Worm (Caenorhabditis elegans): ENCODE data around the gene K11C4.1.

K11C4.1 gene

ce11 chrV:6896700-6897099, at the start of gene K11C4.1:
K11C4.1 (plus strand) TSS chrV:6897000.
- no peak for TF ChIP-seq unc-62 (GFP tag; optimal IDR thresholded peaks at IDR 0.05)

- TF ChIP-seq unc-62 (GFP tag; optimal IDR thresholded peaks at IDR 0.05) = no peak
These were observed 42.1 kb upstream of the K11C4.1 start, which contains the start of gene gpa-10 for ce11 chrV:6854711-6855110. gpa-10 (minus strand) TSS chrV:6854811.

DNA sequence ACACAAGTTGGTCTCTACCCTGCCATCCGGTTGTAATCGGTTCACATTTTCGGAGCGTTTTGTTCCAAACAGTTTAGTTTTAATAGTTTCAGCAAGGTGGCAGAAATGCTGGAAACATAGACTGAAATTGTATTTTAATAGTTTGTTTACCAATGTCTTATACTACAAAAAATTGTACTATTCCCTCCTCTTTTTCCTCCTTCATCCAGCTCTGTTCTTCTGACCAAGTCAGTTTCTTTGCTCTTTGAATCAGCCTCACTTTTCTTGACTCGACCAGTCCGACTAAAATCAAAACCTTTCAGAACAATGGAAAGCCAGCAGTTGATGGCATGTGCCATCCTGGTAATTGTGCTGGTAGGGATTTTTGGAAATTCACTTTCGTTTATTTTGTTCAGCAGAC, 26.8 kb upstream of the K11C4.1 start, which contains the start of gene frpr-18:
Gene frpr-18 (plus strand): TSS at position 301 of the 400 bp plus-strand sequence.
- TF ChIP-seq unc-62 (GFP tag; optimal IDR thresholded peaks at IDR 0.05) = no peak

- no peak for TF ChIP-seq unc-62 (GFP tag; optimal IDR thresholded peaks at IDR 0.05)
These were observed 22.1 kb upstream of the K11C4.1 start for ce11 chrV:6874735-6875134.

- no peak for TF ChIP-seq unc-62 (GFP tag; optimal IDR thresholded peaks at IDR 0.05)
These were observed 21.0 kb upstream of the K11C4.1 start for ce11 chrV:6875795-6876194.

DNA sequence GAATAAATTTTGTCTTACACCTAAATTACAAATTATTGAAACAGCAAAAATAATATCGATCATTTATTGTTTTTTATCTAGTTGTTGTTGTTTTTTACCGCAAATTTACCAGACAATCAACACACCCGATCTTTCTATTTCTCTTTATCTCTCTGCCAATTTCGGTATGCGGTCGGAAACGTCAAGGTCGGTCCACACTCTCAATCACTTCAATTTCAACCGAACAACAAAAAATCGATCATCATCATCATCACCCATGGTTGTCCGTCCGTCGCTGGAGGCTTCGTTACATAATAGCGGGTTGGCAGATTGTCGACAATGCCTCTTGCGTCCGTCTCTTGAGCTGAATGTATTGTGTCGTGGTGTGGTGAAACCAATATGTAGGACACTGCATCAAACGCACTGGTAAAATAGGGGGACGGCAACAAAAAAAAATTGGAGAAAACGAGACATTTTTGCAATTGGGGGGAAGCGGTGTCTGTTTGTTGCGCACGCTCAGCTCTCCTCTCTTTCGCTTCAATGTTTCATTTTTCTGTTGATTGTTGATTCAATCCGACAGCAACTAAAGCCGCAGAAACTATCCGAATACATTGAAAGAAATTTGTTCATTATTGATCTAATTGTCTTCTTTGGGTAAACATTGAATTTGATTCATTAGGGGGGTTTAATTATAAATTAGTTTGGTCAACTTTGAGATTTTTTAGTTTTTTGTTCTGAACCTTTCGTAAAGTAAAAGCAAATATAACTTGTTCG, 19.9 kb upstream of the K11C4.1 start:
- TF ChIP-seq unc-62 (GFP tag; optimal IDR thresholded peaks at IDR 0.05) = no peak

DNA sequence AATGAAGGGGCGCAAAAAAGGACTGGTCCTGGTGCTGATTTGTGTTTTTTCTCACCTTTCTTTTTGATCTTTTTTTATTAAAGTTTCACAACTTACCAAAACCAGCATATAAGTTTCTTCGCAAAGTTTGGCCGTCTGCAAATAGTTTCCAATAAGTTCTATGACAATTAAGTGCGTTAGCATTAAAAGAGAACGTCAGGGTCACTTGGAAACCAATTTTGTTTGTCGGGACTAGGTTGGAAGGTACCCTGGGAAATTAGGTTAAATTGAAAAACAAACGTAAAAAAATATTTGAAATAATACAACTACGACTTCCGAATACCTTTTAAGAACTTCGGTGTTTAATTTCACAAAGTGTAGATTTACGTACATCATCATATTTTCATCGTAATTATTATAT, 18.2 kb upstream of the K11C4.1 start:
- no peak for TF ChIP-seq unc-62 (GFP tag; optimal IDR thresholded peaks at IDR 0.05)

DNA sequence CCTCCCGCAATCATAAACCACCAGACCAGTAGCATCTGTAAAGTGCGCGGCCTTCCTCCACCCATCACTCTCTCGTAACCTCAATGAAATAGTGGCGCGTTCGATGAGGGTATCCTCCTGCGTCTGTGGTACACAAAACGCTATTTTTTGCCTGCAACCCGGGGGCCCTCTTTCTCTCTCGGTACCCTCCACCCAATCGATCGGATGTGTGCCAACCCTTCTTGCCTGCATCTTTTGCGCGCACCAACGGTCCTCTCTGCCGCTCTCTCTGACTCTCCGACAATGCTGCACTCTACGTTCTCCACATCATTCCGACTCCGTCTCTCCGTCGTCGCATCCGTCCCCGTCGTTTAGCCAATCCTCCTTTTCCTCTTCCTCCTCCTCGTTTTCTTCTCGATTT, 17.3 kb upstream of the K11C4.1 start:
- no peak for TF ChIP-seq unc-62 (GFP tag; optimal IDR thresholded peaks at IDR 0.05)

DNA sequence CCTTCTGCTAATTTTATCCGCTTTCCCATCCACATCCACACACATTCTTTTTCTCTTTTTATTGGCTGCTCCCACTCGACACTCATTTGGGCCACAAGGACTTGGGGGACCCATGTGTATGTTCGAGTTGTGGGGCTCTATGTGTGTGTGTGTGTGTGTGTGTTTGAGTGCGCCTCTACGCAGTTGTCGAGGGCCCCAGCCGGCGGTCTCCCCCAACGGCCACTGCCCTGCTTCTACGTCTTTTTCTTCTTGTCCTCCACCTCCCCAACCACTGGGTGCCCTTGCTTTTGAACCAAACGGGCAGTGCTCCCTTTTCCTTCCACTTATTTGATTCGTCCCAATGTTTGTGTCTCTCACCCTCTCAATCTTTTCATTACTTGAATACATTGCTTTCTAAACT, 16.2 kb upstream of the K11C4.1 start:
- TF ChIP-seq unc-62 (GFP tag; optimal IDR thresholded peaks at IDR 0.05) = no peak

DNA sequence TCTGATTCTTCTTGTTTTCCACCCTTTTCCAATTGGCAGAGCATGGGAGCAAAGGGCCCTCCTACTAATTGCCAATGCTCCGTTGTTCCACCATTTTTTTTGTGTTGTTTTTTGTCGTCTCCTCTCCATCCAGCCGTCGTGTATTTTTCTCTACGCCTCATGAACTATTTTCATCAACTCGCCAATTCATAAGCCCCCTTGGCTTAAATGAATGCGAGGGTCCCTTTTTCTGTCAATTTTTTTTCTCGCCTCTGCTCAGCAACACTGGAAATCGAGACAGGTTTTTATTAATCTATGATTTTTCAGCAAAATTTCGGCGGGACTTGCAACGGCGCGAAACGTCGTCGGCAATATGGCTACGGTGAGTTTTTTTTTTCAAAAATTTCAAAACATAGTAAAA, 15.8 kb upstream of the K11C4.1 start, which contains the start of gene unc-70:
Gene unc-70 (plus strand): TSS at position 301 of the 400 bp plus-strand sequence.
- no peak for TF ChIP-seq unc-62 (GFP tag; optimal IDR thresholded peaks at IDR 0.05)

DNA sequence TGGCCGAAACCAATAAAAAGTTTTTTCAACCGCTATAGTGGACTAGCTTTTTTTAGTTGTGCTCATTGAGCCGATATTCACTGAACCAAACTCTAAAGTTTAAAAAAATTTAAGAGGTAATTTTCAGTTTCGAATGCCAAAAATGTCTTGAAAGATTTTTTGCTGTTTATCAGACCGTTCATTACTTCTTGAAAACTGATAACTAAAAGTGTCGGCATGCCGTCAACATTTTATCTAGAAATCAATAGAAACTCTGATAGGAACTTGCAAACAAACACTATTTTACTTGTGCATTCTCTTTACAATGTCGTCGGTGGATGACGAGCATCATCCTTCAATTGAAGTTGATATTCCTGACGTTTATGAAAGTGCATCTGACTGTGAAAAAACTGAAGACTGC, 15.1 kb upstream of the K11C4.1 start:
- TF ChIP-seq unc-62 (GFP tag; optimal IDR thresholded peaks at IDR 0.05) = no peak

DNA sequence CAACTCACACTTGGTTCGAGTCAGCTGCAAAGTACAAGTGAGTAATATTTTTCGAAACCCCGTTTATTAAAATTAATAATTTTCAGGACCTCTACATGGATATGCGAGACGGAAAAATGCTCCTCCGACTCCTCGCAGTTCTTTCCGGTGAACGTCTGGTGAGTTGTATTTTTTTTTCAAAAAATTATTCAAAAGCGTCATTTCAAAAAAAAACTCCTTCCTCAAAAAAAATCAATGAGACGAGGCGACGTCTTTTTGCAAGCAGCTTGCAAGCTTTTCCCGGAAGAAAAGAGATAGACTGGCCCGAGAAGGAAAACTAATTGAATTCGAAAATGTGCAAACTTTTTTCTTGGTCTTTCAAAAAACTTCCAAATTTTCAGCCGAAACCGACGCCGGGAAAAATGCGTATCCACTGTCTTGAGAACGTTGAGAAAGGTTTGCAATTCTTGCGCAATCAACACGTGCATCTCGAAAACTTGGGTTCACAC, 14.3 kb upstream of the K11C4.1 start:
- no peak for TF ChIP-seq unc-62 (GFP tag; optimal IDR thresholded peaks at IDR 0.05)

- no peak for TF ChIP-seq unc-62 (GFP tag; optimal IDR thresholded peaks at IDR 0.05)
These were observed 11.7 kb upstream of the K11C4.1 start for ce11 chrV:6885070-6885469.

DNA sequence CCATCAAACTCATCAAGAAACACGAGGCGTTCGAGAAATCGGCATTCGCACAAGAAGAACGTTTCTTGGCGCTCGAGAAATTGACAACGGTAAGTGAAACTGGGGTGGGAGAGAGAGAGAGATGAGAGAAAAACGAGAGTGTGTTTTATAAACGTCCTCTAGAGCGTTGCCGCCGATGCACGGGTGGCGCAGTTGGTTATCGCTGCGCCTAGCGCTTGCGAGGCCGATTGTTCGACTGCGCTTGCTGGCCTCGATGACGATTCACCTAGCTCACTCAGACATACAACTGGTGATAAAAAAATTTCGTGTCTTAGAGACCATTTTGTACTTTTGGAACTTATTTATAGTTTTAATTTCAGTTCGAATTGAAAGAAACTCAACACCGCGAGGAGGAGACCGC, 8.0 kb upstream of the K11C4.1 start:
- TF ChIP-seq unc-62 (GFP tag; optimal IDR thresholded peaks at IDR 0.05) = no peak

DNA sequence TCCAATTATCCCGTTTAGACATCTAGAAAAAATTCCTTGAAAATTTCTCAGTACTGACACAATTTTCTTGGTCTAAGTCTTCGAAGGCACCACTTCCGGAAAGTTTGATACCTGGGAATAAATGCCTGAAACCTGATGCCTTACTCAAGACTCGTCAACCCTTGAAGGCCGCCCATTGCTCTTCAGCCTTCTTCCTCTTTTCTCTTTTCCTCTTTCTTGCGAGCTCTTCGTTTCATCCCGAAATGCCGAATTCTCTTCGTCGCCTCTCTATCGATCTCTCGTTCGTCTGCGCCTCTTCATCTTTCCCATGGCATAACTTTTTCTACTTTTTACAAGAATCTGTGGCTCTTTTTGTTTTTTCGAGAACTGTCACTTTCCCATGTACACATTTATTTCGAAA, 3.1 kb upstream of the K11C4.1 start:
- no peak for TF ChIP-seq unc-62 (GFP tag; optimal IDR thresholded peaks at IDR 0.05)

ce11 chrV:6894778-6895177, 2.0 kb upstream of the K11C4.1 start, which contains the start of gene K11C4.2:
K11C4.2 (plus strand) TSS chrV:6895078.
- no peak for TF ChIP-seq unc-62 (GFP tag; optimal IDR thresholded peaks at IDR 0.05)

- no peak for TF ChIP-seq unc-62 (GFP tag; optimal IDR thresholded peaks at IDR 0.05)
These were observed 3.4 kb downstream of the K11C4.1 start, which contains the start of gene odc-1 for ce11 chrV:6900173-6900638. odc-1 (minus strand) TSS chrV:6900223.

Data from whole organism, dauer.